Fruit fly (Drosophila melanogaster) whole organism, wandering third instar larva: ENCODE results near the gene Alr.

ENCODE experiments used
- Abd-B ChIP-seq: fragments of >200 bp; optimal IDR thresholded peaks from 2 replicates; lab custom pipeline; 2017; ENCODE audit warnings: missing biosample characterization, missing genetic modification characterization
- Dfd ChIP-seq: fragments of >200 bp; optimal IDR thresholded peaks from 2 replicates; lab custom pipeline; 2017; ENCODE audit warnings: missing biosample characterization, missing genetic modification characterization
- GATAd ChIP-seq: sonication (Bioruptor generic); optimal IDR thresholded peaks from 2 replicates; lab custom pipeline; 2016; ENCODE audit warnings: missing biosample characterization, missing genetic modification characterization
- Mio ChIP-seq: sonication (Bioruptor generic); optimal IDR thresholded peaks from 2 replicates; lab custom pipeline; 2016; ENCODE audit warnings: missing biosample characterization, missing genetic modification characterization
- Myc ChIP-seq: fragments of >200 bp; optimal IDR thresholded peaks from 2 replicates; lab custom pipeline; 2017
- N ChIP-seq: fragments of >200 bp; optimal IDR thresholded peaks from 2 replicates; lab custom pipeline; 2018; ENCODE audit warnings: missing biosample characterization, missing external identifiers, missing genetic modification characterization
- OdsH ChIP-seq: fragments of 200-800 bp; sonication (Bioruptor generic); optimal IDR thresholded peaks from 2 replicates; lab custom pipeline; 2016; ENCODE audit warnings: missing biosample characterization, mild to moderate bottlenecking, missing genetic modification characterization
- Rel ChIP-seq, 2 experiments: fragments of 200-800 bp; sonication (Bioruptor generic) in 1 of 2; optimal IDR thresholded peaks; 2 replicates in 1 of 2; 3 replicates in 1 of 2; lab custom pipeline; 2016 to 2019; ENCODE audit warnings: mild to moderate bottlenecking in 2 of 2, missing biosample characterization in 2 of 2, missing genetic modification characterization in 2 of 2, moderate library complexity in 1 of 2
- Vsx2 ChIP-seq: fragments of 200-300, 225-300 bp; sonication (Bioruptor generic); optimal IDR thresholded peaks from 2 replicates; lab custom pipeline; 2018; ENCODE audit warnings: missing biosample characterization, missing genetic modification characterization; ENCODE audit not compliant: partially characterized antibody
- fru ChIP-seq: fragments of 200-800 bp; sonication (Bioruptor generic); optimal IDR thresholded peaks from 3 replicates; lab custom pipeline; 2016; ENCODE audit warnings: missing biosample characterization, mild to moderate bottlenecking, missing genetic modification characterization
- h ChIP-seq: fragments of 200-800 bp; sonication (Bioruptor generic); optimal IDR thresholded peaks from 3 replicates; lab custom pipeline; 2016; ENCODE audit warnings: missing biosample characterization, mild to moderate bottlenecking, missing genetic modification characterization
- lola ChIP-seq: fragments of >200 bp; optimal IDR thresholded peaks from 2 replicates; lab custom pipeline; 2017; ENCODE audit warnings: missing biosample characterization, missing genetic modification characterization
- pan ChIP-seq: fragments of >200 bp; optimal IDR thresholded peaks from 2 replicates; lab custom pipeline; 2017

dm6 chrX:19730844-19731243 lies 17.3 kb upstream of the Alr start, which contains the start of gene AP-1-2beta:
- TF ChIP-seq lola (GFP tag; lab: Kevin White, UChicago) (no peak), h (no peak), pan (no peak), Rel (GFP tag; optimal IDR thresholded peaks at IDR 0.05; lab: Kevin White, UChicago) (no peak), Rel (tag; optimal IDR thresholded peaks at IDR 0.05; lab: Kevin White, UChicago) (no peak), Vsx2 (GFP tag; lab: Kevin White, UChicago) (no peak), Dfd (GFP tag; lab: Kevin White, UChicago) (no peak), Abd-B (no peak), N (GFP tag; lab: Kevin White, UChicago) (no peak), Myc (lab: Kevin White, UChicago) (no peak), OdsH (GFP tag; lab: Kevin White, UChicago) (no peak), fru (GFP tag; lab: Kevin White, UChicago) (no peak), GATAd (GFP tag; lab: Kevin White, UChicago) (no peak), Mio (GFP tag; lab: Kevin White, UChicago) (no peak)
